Fruit fly (Drosophila melanogaster): Measurements from ENCODE around the gene Fum3.

Gene Fum3

DNA sequence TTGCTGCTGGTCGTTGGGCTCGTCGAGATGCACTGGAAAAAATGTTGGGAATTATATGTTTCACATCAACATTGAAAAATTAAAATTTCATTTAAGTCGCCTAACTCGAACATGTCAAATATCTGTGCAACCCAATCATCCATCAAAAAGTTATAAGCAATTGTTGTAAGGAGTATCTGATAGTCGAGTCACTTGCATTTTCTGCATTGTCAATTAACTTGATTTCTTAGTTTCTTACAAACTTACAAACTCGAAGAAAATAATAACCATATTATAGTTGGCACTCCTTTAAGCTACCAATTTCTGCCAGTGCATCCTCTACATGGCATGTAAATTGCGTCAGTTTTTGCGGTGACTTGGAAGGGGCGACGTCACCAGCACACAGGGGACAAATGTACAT is 17.5 kb upstream of the Fum3 start (continued):
- TF ChIP-seq Kr (GFP tag; optimal IDR thresholded peaks at IDR 0.05), result no peak
- TF ChIP-seq CG18262 (tag; optimal IDR thresholded peaks at IDR 0.05), result peak; percentile 70
- TF ChIP-seq stc (GFP tag; IDR thresholded peaks at IDR 0.05), result no peak; the same call in 1 of the 2 replicates
- TF ChIP-seq gem (tag; optimal IDR thresholded peaks at IDR 0.05), result peak; percentile 72
- TF ChIP-seq CG9609 (GFP tag; optimal IDR thresholded peaks at IDR 0.05), result peak; percentile 27
- peak; percentile 7 to 40 for TF ChIP-seq Pdp1 (GFP tag; optimal IDR thresholded peaks at IDR 0.05)
- no peak for TF ChIP-seq CG6654 (GFP tag; optimal IDR thresholded peaks at IDR 0.05)
- peak; percentile 23 for TF ChIP-seq CG3281 (GFP tag; optimal IDR thresholded peaks at IDR 0.05)
- peak; percentile 46 for TF ChIP-seq az2 (GFP tag; optimal IDR thresholded peaks at IDR 0.05)
- TF ChIP-seq Hr3 (GFP tag; optimal IDR thresholded peaks at IDR 0.05), result peak; percentile 19
- no peak for TF ChIP-seq MESR4 (GFP tag; optimal IDR thresholded peaks at IDR 0.05)
- peak; percentile 62 for TF ChIP-seq CG7839 (tag; optimal IDR thresholded peaks at IDR 0.05)
- TF ChIP-seq tio (GFP tag; optimal IDR thresholded peaks at IDR 0.05), result peak; percentile 51
- TF ChIP-seq h (optimal IDR thresholded peaks at IDR 0.05), result no peak
- TF ChIP-seq CG10147 (GFP tag; optimal IDR thresholded peaks at IDR 0.05), result no peak
- TF ChIP-seq HLHmδ (GFP tag; optimal IDR thresholded peaks at IDR 0.05), result no peak
- TF ChIP-seq fd3F (GFP tag; optimal IDR thresholded peaks at IDR 0.05), result no peak
- no peak for TF ChIP-seq Adf1 (GFP tag; IDR thresholded peaks at IDR 0.05)
- no peak for TF ChIP-seq sr (GFP tag; IDR thresholded peaks at IDR 0.05)
- TF ChIP-seq CG6175 (GFP tag; IDR thresholded peaks at IDR 0.05), result no peak
- no peak for TF ChIP-seq otp (GFP tag; IDR thresholded peaks at IDR 0.05)
- no peak for TF ChIP-seq cato (GFP tag; optimal IDR thresholded peaks at IDR 0.05; ENCODE audit: borderline replicate concordance)
- 0 out of 2 replicates have a peak, but pooled peaks have one; percentile 11 for TF ChIP-seq CG32532 (GFP tag; IDR thresholded peaks at IDR 0.05)
- TF ChIP-seq CG6854 (GFP tag; optimal IDR thresholded peaks at IDR 0.05), result no peak
- no peak for TF ChIP-seq p53 (GFP tag; optimal IDR thresholded peaks at IDR 0.05)
- peak; percentile 14 for TF ChIP-seq CG3407 (GFP tag; optimal IDR thresholded peaks at IDR 0.05)
- no peak for TF ChIP-seq mirr (GFP tag; optimal IDR thresholded peaks at IDR 0.05)
- no peak for TF ChIP-seq CG9797 (GFP tag; optimal IDR thresholded peaks at IDR 0.05)
- no peak for TF ChIP-seq tll (GFP tag; optimal IDR thresholded peaks at IDR 0.05)
- no peak for TF ChIP-seq ato (GFP tag; IDR thresholded peaks at IDR 0.05; ENCODE audit: partially characterized antibody)
- no peak for TF ChIP-seq CG33213 (GFP tag; optimal IDR thresholded peaks at IDR 0.05)
- TF ChIP-seq BEAF-32 (GFP tag; optimal IDR thresholded peaks at IDR 0.05), result no peak
- TF ChIP-seq CG10366 (GFP tag; IDR thresholded peaks at IDR 0.05), result no peak
- peak; percentile 55 for TF ChIP-seq lab (GFP tag; optimal IDR thresholded peaks at IDR 0.05)
- TF ChIP-seq Scr (GFP tag; IDR thresholded peaks at IDR 0.05; ENCODE audit: partially characterized antibody), result no peak
- TF ChIP-seq zfh1 (GFP tag; IDR thresholded peaks at IDR 0.05), result peak; percentile 55; the same call in 1 of the 3 replicates
- TF ChIP-seq Sox102F (GFP tag; optimal IDR thresholded peaks at IDR 0.05), result peak; percentile 63
- peak; percentile 2 for TF ChIP-seq Fer3 (tag; optimal IDR thresholded peaks at IDR 0.05)
- no peak for TF ChIP-seq CG9932 (GFP tag; IDR thresholded peaks at IDR 0.05)
- TF ChIP-seq sqz (GFP tag; optimal IDR thresholded peaks at IDR 0.05), result peak; percentile 1
- TF ChIP-seq mam (GFP tag; optimal IDR thresholded peaks at IDR 0.05), result peak; percentile 43
- peak; percentile 89 for TF ChIP-seq Med (GFP tag)
- no peak for TF ChIP-seq CG9876 (GFP tag; optimal IDR thresholded peaks at IDR 0.05)
- TF ChIP-seq Sox100B (GFP tag; optimal IDR thresholded peaks at IDR 0.05), result peak; percentile 48
- peak; percentile 45 for TF ChIP-seq CG12391 (tag; optimal IDR thresholded peaks at IDR 0.05)
- no peak for TF ChIP-seq E2f2 (GFP tag; IDR thresholded peaks at IDR 0.05)
- peak; percentile 14 for TF ChIP-seq tap (tag; optimal IDR thresholded peaks at IDR 0.05)
- TF ChIP-seq CG11504 (tag; optimal IDR thresholded peaks at IDR 0.05), result peak; percentile 67
- TF ChIP-seq chm (GFP tag; IDR thresholded peaks at IDR 0.05), result no peak
- TF ChIP-seq CG10654 (GFP tag; optimal IDR thresholded peaks at IDR 0.05), result no peak
- TF ChIP-seq Myb (GFP tag; optimal IDR thresholded peaks at IDR 0.05), result no peak

Data from whole organism, embryonic.